Fruit fly (Drosophila melanogaster): ENCODE data around the gene srw.

srw gene

dm6 chr3L:4239442-4240322 lies 43.6 kb downstream of the srw start, which contains the start of gene Sqor (continued):
- TF ChIP-seq CG11247 (GFP tag; IDR thresholded peaks at IDR 0.05) (peak; percentile 74), Gsc (GFP tag; IDR thresholded peaks at IDR 0.05) (no peak), sim (GFP tag; IDR thresholded peaks at IDR 0.05) (0 out of 2 replicates have a peak, but pooled peaks have one; percentile 26), CG31441 (GFP tag; IDR thresholded peaks at IDR 0.05) (peak; percentile 76), her (GFP tag; optimal IDR thresholded peaks at IDR 0.05) (peak; percentile 86), dmrt11E (tag; optimal IDR thresholded peaks at IDR 0.05) (no peak), CG2712 (tag; optimal IDR thresholded peaks at IDR 0.05) (peak; percentile 79), Chrac-16 (GFP tag; optimal IDR thresholded peaks at IDR 0.05) (peak; percentile 68), sr (GFP tag; IDR thresholded peaks at IDR 0.05) (peak; percentile 61; the same call in 2 of the 3 replicates), esg (GFP tag; conservative IDR thresholded peaks at IDR 0.05) (peak; percentile 77), Antp (GFP tag; optimal IDR thresholded peaks at IDR 0.05) (peak; percentile 91), MTF-1 (GFP tag; optimal IDR thresholded peaks at IDR 0.05; ENCODE audit: borderline replicate concordance) (peak; percentile 40), Elba2 (GFP tag; optimal IDR thresholded peaks at IDR 0.05) (no peak), Nf-YB (GFP tag; optimal IDR thresholded peaks at IDR 0.05) (peak; percentile 68), Dfd (GFP tag; optimal IDR thresholded peaks at IDR 0.05) (no peak), fd96Cb (tag; optimal IDR thresholded peaks at IDR 0.05) (peak; percentile 73), zen (tag; optimal IDR thresholded peaks at IDR 0.05) (no peak), CG16813 (GFP tag; IDR thresholded peaks at IDR 0.05; ENCODE audit: partially characterized antibody) (no peak), sob (GFP tag; IDR thresholded peaks at IDR 0.05) (peak; percentile 78), CG4730 (GFP tag; IDR thresholded peaks at IDR 0.05) (peak; percentile 76), CG10321 (GFP tag; IDR thresholded peaks at IDR 0.05) (peak; percentile 57; the same call in 1 of the 2 replicates), eve (GFP tag; optimal IDR thresholded peaks at IDR 0.05) (no peak), CG2120 (GFP tag; optimal IDR thresholded peaks at IDR 0.05) (peak; percentile 92), Fer2 (tag; optimal IDR thresholded peaks at IDR 0.05) (peak; percentile 66), ewg (GFP tag; optimal IDR thresholded peaks at IDR 0.05) (peak; percentile 55), nerfin-1 (tag; optimal IDR thresholded peaks at IDR 0.05) (peak; percentile 44), Side (GFP tag; optimal IDR thresholded peaks at IDR 0.05) (peak; percentile 87), CG17612 (GFP tag; IDR thresholded peaks at IDR 0.05) (peak; percentile 24; the same call in 1 of the 2 replicates), CG14965 (GFP tag; optimal IDR thresholded peaks at IDR 0.05; ENCODE audit: borderline replicate concordance) (peak; percentile 41), Sry-δ (GFP tag; optimal IDR thresholded peaks at IDR 0.05) (peak; percentile 28), tap (tag; optimal IDR thresholded peaks at IDR 0.05) (peak; percentile 82), Atf6 (GFP tag; IDR thresholded peaks at IDR 0.05) (peak; percentile 82), Trl (optimal IDR thresholded peaks at IDR 0.05) (no peak), Trl (GFP tag; optimal IDR thresholded peaks at IDR 0.05) (peak; percentile 92), unc-4 (GFP tag; IDR thresholded peaks at IDR 0.05; ENCODE audit: partially characterized antibody) (0 out of 2 replicates have a peak, but pooled peaks have one; percentile 19), CTCF (GFP tag; optimal IDR thresholded peaks at IDR 0.05) (peak; percentile 89), lab (GFP tag; optimal IDR thresholded peaks at IDR 0.05) (peak; percentile 84), hth (optimal IDR thresholded peaks at IDR 0.05) (no peak), CG6689 (GFP tag; IDR thresholded peaks at IDR 0.05) (peak; percentile 75), slou (GFP tag; optimal IDR thresholded peaks at IDR 0.05) (peak; percentile 68), CG7357 (GFP tag; IDR thresholded peaks at IDR 0.05) (peak; percentile 75), crol (GFP tag; IDR thresholded peaks at IDR 0.05) (no peak), CG11398 (GFP tag; optimal IDR thresholded peaks at IDR 0.05) (peak; percentile 72), unpg (GFP tag; optimal IDR thresholded peaks at IDR 0.05) (peak; percentile 86), CG34422 (GFP tag; IDR thresholded peaks at IDR 0.05) (peak; percentile 76; the same call in 2 of the 3 replicates), Deaf1 (tag; optimal IDR thresholded peaks at IDR 0.05) (peak; percentile 55), CG18262 (tag; optimal IDR thresholded peaks at IDR 0.05) (peak; percentile 80), CG12659 (GFP tag; optimal IDR thresholded peaks at IDR 0.05) (peak; percentile 91), CG10959 (GFP tag; IDR thresholded peaks at IDR 0.05) (no peak), yki (optimal IDR thresholded peaks at IDR 0.05) (no peak)
